Worm (Caenorhabditis elegans): ENCODE measurements around the gene F59E12.1.

Gene F59E12.1

DNA sequence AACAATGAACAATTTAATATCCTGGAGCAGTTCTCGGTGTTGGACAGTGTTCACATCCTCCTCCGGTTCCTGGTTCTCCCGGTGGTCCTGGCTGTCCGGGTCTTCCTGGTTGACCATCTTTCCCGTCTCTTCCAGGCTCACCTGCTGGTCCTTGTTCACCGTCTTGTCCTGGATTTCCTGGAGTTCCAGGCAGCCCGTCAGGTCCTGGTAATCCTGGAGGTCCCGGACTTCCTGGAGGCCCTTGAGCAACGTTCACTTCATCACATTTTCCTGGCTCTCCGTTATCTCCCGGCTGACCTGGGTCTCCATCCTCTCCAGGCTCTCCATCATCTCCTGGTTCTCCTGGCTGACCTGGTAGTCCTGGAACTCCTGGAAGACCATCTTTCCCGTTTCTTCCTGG is 2.9 kb upstream of the F59E12.1 start:
- TF ChIP-seq hmg-11 (tag; optimal IDR thresholded peaks at IDR 0.05) (no peak), nhr-67 (tag; optimal IDR thresholded peaks at IDR 0.05) (no peak), nhr-76 (tag; optimal IDR thresholded peaks at IDR 0.05) (no peak), lin-39 (tag; optimal IDR thresholded peaks at IDR 0.05) (no peak), daf-12 (tag; optimal IDR thresholded peaks at IDR 0.05) (no peak), mml-1 (tag; optimal IDR thresholded peaks at IDR 0.05) (no peak), skn-1 (tag; optimal IDR thresholded peaks at IDR 0.05) (no peak), ceh-16 (tag; optimal IDR thresholded peaks at IDR 0.05) (no peak), lsy-12 (tag; optimal IDR thresholded peaks at IDR 0.05) (no peak), nhr-77 (tag; optimal IDR thresholded peaks at IDR 0.05) (no peak), fkh-2 (tag; optimal IDR thresholded peaks at IDR 0.05) (no peak)

DNA sequence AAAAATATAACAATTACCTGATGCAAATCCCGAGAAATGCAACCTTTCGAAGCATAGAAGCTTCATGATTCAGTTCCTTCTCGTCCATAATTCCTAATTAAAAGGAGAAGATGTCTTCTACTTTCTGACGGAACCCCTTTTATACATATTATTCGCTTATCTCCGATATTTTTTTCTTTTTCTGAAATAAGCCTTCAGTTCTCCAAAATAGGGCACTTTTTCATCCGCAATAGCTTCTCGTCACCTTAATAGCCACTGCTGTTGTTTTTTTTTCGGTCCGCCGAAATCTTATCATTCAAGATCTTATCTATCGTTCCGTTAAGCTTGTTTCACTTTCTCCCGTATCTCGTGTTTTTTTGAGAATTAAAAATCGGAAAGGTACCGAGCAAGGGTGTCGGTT is 2.0 kb upstream of the F59E12.1 start, which contains the start of gene bli-2:
TSS of gene bli-2 (minus strand) at position 101 of the 400 bp plus-strand sequence.
- TF ChIP-seq daf-12 (tag; optimal IDR thresholded peaks at IDR 0.05) (no peak), zag-1 (tag; optimal IDR thresholded peaks at IDR 0.05) (no peak), ceh-9 (tag; optimal IDR thresholded peaks at IDR 0.05) (no peak), nhr-67 (tag; optimal IDR thresholded peaks at IDR 0.05) (no peak), snpc-4 (tag; optimal IDR thresholded peaks at IDR 0.05) (no peak), nhr-12 (tag; optimal IDR thresholded peaks at IDR 0.05) (no peak), tbx-2 (tag; optimal IDR thresholded peaks at IDR 0.05) (no peak), lin-15B (tag; optimal IDR thresholded peaks at IDR 0.05) (no peak), nhr-11 (tag; optimal IDR thresholded peaks at IDR 0.05) (no peak), ztf-11 (tag; optimal IDR thresholded peaks at IDR 0.05) (no peak), nhr-25 (tag; optimal IDR thresholded peaks at IDR 0.05) (no peak), ceh-16 (tag; optimal IDR thresholded peaks at IDR 0.05) (no peak), unc-39 (tag; optimal IDR thresholded peaks at IDR 0.05) (no peak), pqm-1 (tag; optimal IDR thresholded peaks at IDR 0.05) (no peak), unc-62 (GFP tag; optimal IDR thresholded peaks at IDR 0.05) (no peak), fkh-10 (GFP tag; optimal IDR thresholded peaks at IDR 0.05) (no peak), hmg-11 (tag; optimal IDR thresholded peaks at IDR 0.05) (no peak), jun-1 (tag; optimal IDR thresholded peaks at IDR 0.05) (no peak)

- TF ChIP-seq mdl-1 (tag; optimal IDR thresholded peaks at IDR 0.05), result no peak
- no peak for TF ChIP-seq nhr-23 (tag; optimal IDR thresholded peaks at IDR 0.05)
- TF ChIP-seq nhr-237 (tag; optimal IDR thresholded peaks at IDR 0.05), result no peak
- TF ChIP-seq unc-62 (GFP tag; optimal IDR thresholded peaks at IDR 0.05), result no peak
- no peak for TF ChIP-seq pha-4 (tag; optimal IDR thresholded peaks at IDR 0.05)
- no peak for TF ChIP-seq egl-27 (tag; optimal IDR thresholded peaks at IDR 0.05)
- TF ChIP-seq nhr-76 (tag; optimal IDR thresholded peaks at IDR 0.05), result no peak
- no peak for TF ChIP-seq nhr-77 (tag; optimal IDR thresholded peaks at IDR 0.05)
- TF ChIP-seq zag-1 (tag; optimal IDR thresholded peaks at IDR 0.05), result no peak
- no peak for TF ChIP-seq mml-1 (tag; optimal IDR thresholded peaks at IDR 0.05)
- no peak for TF ChIP-seq ama-1 (optimal IDR thresholded peaks at IDR 0.05)
- no peak for TF ChIP-seq ceh-82 (tag; optimal IDR thresholded peaks at IDR 0.05)
- TF ChIP-seq elt-1 (tag; optimal IDR thresholded peaks at IDR 0.05), result no peak
- no peak for TF ChIP-seq ceh-16 (tag; optimal IDR thresholded peaks at IDR 0.05)
- no peak for TF ChIP-seq sea-2 (GFP tag; optimal IDR thresholded peaks at IDR 0.05)
- no peak for TF ChIP-seq ztf-4 (tag; optimal IDR thresholded peaks at IDR 0.05)
- no peak for TF ChIP-seq elt-2 (tag; optimal IDR thresholded peaks at IDR 0.05)
- no peak for TF ChIP-seq aly-2 (tag; optimal IDR thresholded peaks at IDR 0.05)
- no peak for TF ChIP-seq R02D3.7 (tag; optimal IDR thresholded peaks at IDR 0.05)
Measured at ce11 chrII:5659675-5660074, 5.4 kb downstream of the F59E12.1 start, which contains the start of gene fut-3. Gene fut-3, minus strand, starts transcription at chrII:5659775.

- no peak for TF ChIP-seq lin-39 (tag; optimal IDR thresholded peaks at IDR 0.05)
- TF ChIP-seq egl-5 (tag; optimal IDR thresholded peaks at IDR 0.05), result no peak
- TF ChIP-seq nhr-25 (tag; optimal IDR thresholded peaks at IDR 0.05), result no peak
- no peak for TF ChIP-seq nfya-1 (tag; optimal IDR thresholded peaks at IDR 0.05; ENCODE audit: insufficient read depth)
- TF ChIP-seq ceh-28 (tag; optimal IDR thresholded peaks at IDR 0.05), result no peak
- no peak for TF ChIP-seq ceh-9 (tag; optimal IDR thresholded peaks at IDR 0.05)
- TF ChIP-seq unc-39 (tag; optimal IDR thresholded peaks at IDR 0.05), result no peak
- no peak for TF ChIP-seq snpc-4 (tag; optimal IDR thresholded peaks at IDR 0.05)
- TF ChIP-seq mdl-1 (tag; optimal IDR thresholded peaks at IDR 0.05), result no peak
- TF ChIP-seq nhr-12 (tag; optimal IDR thresholded peaks at IDR 0.05), result no peak
- no peak for TF ChIP-seq nhr-23 (tag; optimal IDR thresholded peaks at IDR 0.05)
- no peak for TF ChIP-seq R02D3.7 (tag; optimal IDR thresholded peaks at IDR 0.05)
- TF ChIP-seq tbx-2 (tag; optimal IDR thresholded peaks at IDR 0.05), result no peak
- no peak for TF ChIP-seq aly-2 (tag; optimal IDR thresholded peaks at IDR 0.05)
Measured at ce11 chrII:5660155-5660554, 5.8 kb downstream of the F59E12.1 start.

Measured in whole organism, L3 larva.